Worm (Caenorhabditis elegans) whole organism, midembryonic: Measurements from ENCODE around the gene F48F5.6.

Experiments
- cog-1 ChIP-seq: sonication (generic microtip); optimal IDR thresholded peaks from 2 replicates; lab custom pipeline; 2016; ENCODE audit warnings: missing genetic modification characterization, missing compliant biosample characterization
- flt-1 ChIP-seq: fragments of 200-800 bp; sonication (Bioruptor generic); IDR thresholded peaks from 2 replicates; pipeline ENCODE4 v1.3.6; 2022; ENCODE audit warnings: missing genetic modification characterization, missing compliant biosample characterization
- klf-2 ChIP-seq: fragments of 200-800 bp; sonication (Bioruptor generic); conservative IDR thresholded peaks from 2 replicates; pipeline ENCODE4 v1.3.6; 2022; ENCODE audit warnings: missing genetic modification reagents, missing genetic modification characterization, missing compliant biosample characterization
- med-1 ChIP-seq: sonication (generic microtip); optimal IDR thresholded peaks from 2 replicates; lab custom pipeline; 2017; ENCODE audit warnings: missing genetic modification characterization, mild to moderate bottlenecking, missing compliant biosample characterization, antibody characterized with exemption, missing genetic modification reagents; ENCODE audit not compliant: insufficient read depth
- tab-1 ChIP-seq: fragments of 200-800 bp; sonication (Bioruptor generic); IDR thresholded peaks from 2 replicates; pipeline ENCODE4 v1.3.6; 2022; ENCODE audit warnings: missing genetic modification characterization, missing compliant biosample characterization
- ztf-29 ChIP-seq: fragments of 200-800 bp; sonication (Bioruptor generic); IDR thresholded peaks from 2 replicates; pipeline ENCODE4 v1.3.6; 2022; ENCODE audit warnings: missing genetic modification reagents, missing genetic modification characterization, missing compliant biosample characterization

DNA sequence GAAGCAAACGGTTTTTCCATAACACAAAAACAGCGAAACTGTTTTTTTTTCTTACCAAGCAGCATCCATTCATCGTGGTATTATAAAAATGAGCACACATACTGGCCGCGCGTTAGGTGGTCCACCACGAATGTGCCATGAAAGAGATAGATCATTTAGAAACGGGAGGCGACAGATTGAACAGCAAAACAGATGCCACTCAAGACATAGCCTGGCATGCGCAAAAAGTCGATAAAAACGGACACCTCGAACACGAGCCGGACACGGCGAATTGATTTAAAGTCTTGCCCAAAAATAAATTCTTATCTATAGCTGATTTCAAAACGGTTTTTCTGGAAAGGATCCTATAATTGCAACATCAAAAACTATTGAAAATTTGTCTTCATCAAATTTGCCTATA lies 4.2 kb upstream of the F48F5.6 start:
- TF ChIP-seq tab-1 (GFP tag; lab: Robert Waterston, UW) (no peak), flt-1 (GFP tag; lab: Robert Waterston, UW) (no peak), cog-1 (tag; lab: Kevin White, UChicago) (no peak), med-1 (GFP tag; lab: Kevin White, UChicago) (no peak), klf-2 (GFP tag; lab: Robert Waterston, UW) (no peak), ztf-29 (GFP tag; lab: Robert Waterston, UW) (no peak)
